Fruit fly (Drosophila melanogaster): ENCODE data around the gene BBS5.

dm6 chr3R:4780721-4781120 is 35.4 kb upstream of the BBS5 start:
- no peak for TF ChIP-seq CTCF (optimal IDR thresholded peaks at IDR 0.05)
- no peak for TF ChIP-seq CG8478 (optimal IDR thresholded peaks at IDR 0.05)
